Fruit fly (Drosophila melanogaster): ENCODE results near the gene Tmem214.

DNA sequence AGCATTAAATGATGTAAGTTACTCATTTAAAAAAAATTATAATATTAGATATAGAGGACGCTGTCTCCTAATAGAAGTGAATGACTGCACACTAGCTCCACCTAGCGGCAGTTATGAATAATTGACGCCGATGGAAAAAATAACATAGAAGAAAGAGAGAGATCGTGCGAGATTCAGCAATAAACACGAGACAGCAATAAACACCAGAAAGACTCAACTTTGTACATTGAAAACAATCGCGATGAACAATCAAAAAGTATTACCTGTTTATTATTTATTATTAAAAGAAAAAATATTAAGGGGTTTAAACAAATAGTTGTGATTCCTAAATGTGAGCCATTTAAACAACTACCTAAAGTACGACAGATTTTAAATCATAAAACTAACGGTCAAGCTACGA lies 16.1 kb upstream of the Tmem214 start:
- TF ChIP-seq insv (optimal IDR thresholded peaks at IDR 0.05) (no peak), psq (optimal IDR thresholded peaks at IDR 0.05) (no peak), ttk (optimal IDR thresholded peaks at IDR 0.05) (no peak), Myc (optimal IDR thresholded peaks at IDR 0.05) (no peak), Sin3A (optimal IDR thresholded peaks at IDR 0.05) (no peak), h (optimal IDR thresholded peaks at IDR 0.05) (no peak)
